Worm (Caenorhabditis elegans) whole organism, L4 larva: ENCODE measurements around the gene ins-13.
A peak's percentile ranks its signal among the peaks of the same experiment; 100 is the strongest.

ENCODE experiments used
- T20F7.1 ChIP-seq: fragments of 200-800 bp; sonication (Bioruptor generic); optimal IDR thresholded peaks from 2 replicates; lab custom pipeline; 2018; ENCODE audit warnings: mild to moderate bottlenecking, missing genetic modification characterization, missing compliant biosample characterization
- Y5F2A.4 ChIP-seq: fragments of 200-800 bp; sonication (Bioruptor generic); optimal IDR thresholded peaks from 2 replicates; lab custom pipeline; 2018; ENCODE audit warnings: mild to moderate bottlenecking, missing genetic modification characterization, missing compliant biosample characterization
- ZK337.2 ChIP-seq: fragments of 200-800 bp; sonication (Bioruptor generic); IDR thresholded peaks from 2 replicates; pipeline ENCODE4 v1.3.6; 2022; ENCODE audit warnings: missing genetic modification reagents, missing genetic modification characterization, missing compliant biosample characterization
- aha-1 ChIP-seq: fragments of 150-350 bp; peaks from one replicate; lab custom pipeline; 2014; ENCODE audit warnings: missing biosample characterization, missing genetic modification characterization
- aly-2 ChIP-seq: sonication (generic microtip); optimal IDR thresholded peaks from 2 replicates; lab custom pipeline; 2018; ENCODE audit warnings: missing biosample characterization, missing genetic modification characterization
- ceh-32 ChIP-seq: sonication (generic microtip); optimal IDR thresholded peaks from 2 replicates; lab custom pipeline; 2016; ENCODE audit warnings: mild to moderate bottlenecking, missing genetic modification characterization, missing compliant biosample characterization; ENCODE audit not compliant: poor library complexity
- ceh-62 ChIP-seq: sonication (generic microtip); optimal IDR thresholded peaks from 2 replicates; lab custom pipeline; 2017; ENCODE audit warnings: missing biosample characterization, missing genetic modification characterization
- cey-2 ChIP-seq: sonication (generic microtip); optimal IDR thresholded peaks from 3 replicates; lab custom pipeline; 2017; ENCODE audit warnings: missing genetic modification characterization, mild to moderate bottlenecking, missing compliant biosample characterization, antibody characterized with exemption, borderline replicate concordance; ENCODE audit not compliant: insufficient read depth
- daf-8 ChIP-seq: fragments of 200-800 bp; sonication (Bioruptor generic); IDR thresholded peaks from 2 replicates; pipeline ENCODE4 v1.3.6; 2022; ENCODE audit warnings: missing genetic modification characterization, missing compliant biosample characterization
- dmd-8 ChIP-seq: fragments of 200-800 bp; sonication (Bioruptor generic); IDR thresholded peaks from 2 replicates; pipeline ENCODE4 v1.3.6; 2022; ENCODE audit warnings: missing genetic modification characterization, missing compliant biosample characterization
- duxl-1 ChIP-seq: sonication (generic microtip); optimal IDR thresholded peaks from 2 replicates; lab custom pipeline; 2016; ENCODE audit warnings: mild to moderate bottlenecking, missing genetic modification characterization, moderate library complexity, missing compliant biosample characterization; ENCODE audit not compliant: poor library complexity
- dve-1 ChIP-seq: sonication (generic microtip); optimal IDR thresholded peaks from 2 replicates; lab custom pipeline; 2017; ENCODE audit warnings: antibody characterized with exemption, mild to moderate bottlenecking, missing genetic modification characterization, missing compliant biosample characterization; ENCODE audit not compliant: insufficient read depth
- hif-1 ChIP-seq, 2 experiments: sonication (generic microtip); optimal IDR thresholded peaks; 2 replicates each; lab custom pipeline; 2016 to 2017; ENCODE audit warnings: missing compliant biosample characterization in 2 of 2, missing genetic modification characterization in 2 of 2, missing genetic modification reagents in 2 of 2, missing genotype in 2 of 2, mild to moderate bottlenecking in 1 of 2
- hmg-1.1 ChIP-seq: fragments of 200-800 bp; sonication (Bioruptor generic); IDR thresholded peaks from 2 replicates; pipeline ENCODE4 v1.3.6; 2022; ENCODE audit warnings: missing genetic modification reagents, missing genetic modification characterization, missing compliant biosample characterization
- lin-1 ChIP-seq: fragments of 200-800 bp; sonication (Bioruptor generic); IDR thresholded peaks from 2 replicates; pipeline ENCODE4 v1.3.6; 2022; ENCODE audit warnings: missing genetic modification reagents, missing genetic modification characterization, missing compliant biosample characterization
- lin-15B ChIP-seq: fragments of 150-350 bp; sonication (generic microtip); optimal IDR thresholded peaks from 3 replicates; lab custom pipeline; 2014; ENCODE audit warnings: missing biosample characterization, missing genetic modification characterization
- lsy-2 ChIP-seq, 2 experiments: fragments of 150-350 bp in 1 of 2; sonication (generic microtip) in 1 of 2; optimal IDR thresholded peaks; 2 replicates each; lab custom pipeline; 2014 to 2017; ENCODE audit warnings: missing biosample characterization in 2 of 2, missing genetic modification characterization in 2 of 2
- mep-1 ChIP-seq: fragments of 150-350 bp; sonication (generic microtip); optimal IDR thresholded peaks from 3 replicates; lab custom pipeline; 2014; ENCODE audit warnings: missing biosample characterization, missing genetic modification characterization
- mxl-2 ChIP-seq: fragments of 200-800 bp; sonication (Bioruptor generic); conservative IDR thresholded peaks from 2 replicates; pipeline ENCODE4 v1.3.6; 2022; ENCODE audit warnings: missing genetic modification reagents, missing genetic modification characterization, missing compliant biosample characterization
- nhr-102 ChIP-seq: sonication (generic microtip); optimal IDR thresholded peaks from 2 replicates; lab custom pipeline; 2016; ENCODE audit warnings: mild to moderate bottlenecking, missing genetic modification characterization, moderate library complexity, missing compliant biosample characterization
- nhr-25 ChIP-seq: sonication (generic microtip); optimal IDR thresholded peaks from 2 replicates; lab custom pipeline; 2017; ENCODE audit warnings: missing genetic modification characterization, mild to moderate bottlenecking, missing compliant biosample characterization, antibody characterized with exemption, moderate library complexity, borderline replicate concordance; ENCODE audit not compliant: insufficient read depth
- nhr-42 ChIP-seq: fragments of 200-800 bp; sonication (Bioruptor generic); IDR thresholded peaks from 2 replicates; pipeline ENCODE4 v1.3.6; 2022; ENCODE audit warnings: missing genetic modification characterization, missing compliant biosample characterization
- nhr-6 ChIP-seq: fragments of 150-350 bp; optimal IDR thresholded peaks from 2 replicates; lab custom pipeline; 2014; ENCODE audit warnings: missing biosample characterization, missing genetic modification characterization
- snpc-1.2 ChIP-seq: fragments of 200-800 bp; sonication (Bioruptor generic); IDR thresholded peaks from 2 replicates; pipeline ENCODE4 v1.3.6; 2022; ENCODE audit warnings: missing genetic modification reagents, missing genetic modification characterization, missing compliant biosample characterization
- tag-97 ChIP-seq: fragments of 200-800 bp; sonication (Bioruptor generic); IDR thresholded peaks from 2 replicates; pipeline ENCODE4 v1.3.6; 2022; ENCODE audit warnings: missing genetic modification characterization, missing compliant biosample characterization
- unc-39 ChIP-seq: sonication (generic microtip); optimal IDR thresholded peaks from 2 replicates; lab custom pipeline; 2017; ENCODE audit warnings: missing biosample characterization, missing genetic modification characterization
- unc-62 ChIP-seq, 3 experiments: fragments of 150-350 bp in 1 of 3; sonication (generic microtip); optimal IDR thresholded peaks in 2 of 3; peaks in 1 of 3; 1 replicate in 1 of 3; 2 replicates in 2 of 3; lab custom pipeline; 2014 to 2017; ENCODE audit warnings: missing biosample characterization in 3 of 3, missing genetic modification characterization in 3 of 3, missing genetic modification reagents in 3 of 3, missing genotype in 1 of 3
- vab-7 ChIP-seq: fragments of 200-800 bp; sonication (Bioruptor generic); IDR thresholded peaks from 2 replicates; pipeline ENCODE4 v1.3.6; 2022; ENCODE audit warnings: missing genetic modification reagents, missing genetic modification characterization, missing compliant biosample characterization
- zip-11 ChIP-seq: fragments of 200-800 bp; sonication (Bioruptor generic); IDR thresholded peaks from 2 replicates; pipeline ENCODE4 v1.3.6; 2022; ENCODE audit warnings: missing genetic modification characterization, missing compliant biosample characterization
- ztf-11 ChIP-seq: fragments of 150-350 bp; optimal IDR thresholded peaks from 2 replicates; lab custom pipeline; 2014; ENCODE audit warnings: missing biosample characterization, missing genetic modification characterization

The ins-13 gene

ce11 chrII:5593377-5593932 is 48.8 kb upstream of the ins-13 start, which contains the start of gene cdc-14 (continued):
- peak; percentile 41 for TF ChIP-seq T20F7.1 (GFP tag; lab: Kevin White, UChicago)
- no peak for TF ChIP-seq zip-11 (GFP tag; lab: Robert Waterston, UW)
- TF ChIP-seq daf-8 (GFP tag; lab: Robert Waterston, UW) = no peak
- TF ChIP-seq dmd-8 (GFP tag; lab: Robert Waterston, UW) = no peak
- TF ChIP-seq lin-1 (GFP tag; lab: Robert Waterston, UW) = no peak
- no peak for TF ChIP-seq unc-39 (tag; lab: Kevin White, UChicago)
- no peak for TF ChIP-seq tag-97 (GFP tag; lab: Robert Waterston, UW)
- TF ChIP-seq hmg-1.1 (GFP tag; lab: Robert Waterston, UW) = 0 out of 2 replicates have a peak, but pooled peaks have one; percentile 36
- TF ChIP-seq nhr-42 = no peak
- TF ChIP-seq ZK337.2 (GFP tag; lab: Robert Waterston, UW) = no peak
- peak; percentile 9 to 80 for TF ChIP-seq lsy-2 (tag; optimal IDR thresholded peaks at IDR 0.05; lab: Kevin White, UChicago)

ce11 chrII:5592857-5593256 is 48.2 kb upstream of the ins-13 start:
- TF ChIP-seq hif-1 (tag; optimal IDR thresholded peaks at IDR 0.05; lab: Kevin White, UChicago) (no peak), unc-62 (GFP tag; optimal IDR thresholded peaks at IDR 0.05 in 1 of 2; lab: Kevin White, UChicago) (peak in 1 of 2 experiments; percentile 52), unc-62 (tag; optimal IDR thresholded peaks at IDR 0.05; lab: Kevin White, UChicago) (no peak)

- TF ChIP-seq unc-62 (GFP tag; optimal IDR thresholded peaks at IDR 0.05 in 1 of 2; lab: Kevin White, UChicago) (peak in 1 of 2 experiments; percentile 68), unc-62 (tag; optimal IDR thresholded peaks at IDR 0.05; lab: Kevin White, UChicago) (no peak), dve-1 (tag; lab: Kevin White, UChicago) (no peak)
Observed at ce11 chrII:5591558-5591957, 46.9 kb upstream of the ins-13 start.

- TF ChIP-seq mep-1 (tag; lab: Kevin White, UChicago) (no peak), ztf-11 (tag; lab: Kevin White, UChicago) (no peak), cey-2 (no peak), mxl-2 (GFP tag; lab: Robert Waterston, UW) (no peak), ceh-62 (tag; lab: Kevin White, UChicago) (no peak), aly-2 (no peak), Y5F2A.4 (GFP tag; lab: Kevin White, UChicago) (no peak), nhr-6 (tag; lab: Kevin White, UChicago) (no peak), lin-15B (tag; lab: Kevin White, UChicago) (no peak), nhr-25 (tag; lab: Kevin White, UChicago) (no peak), vab-7 (GFP tag; lab: Robert Waterston, UW) (no peak), nhr-102 (no peak), duxl-1 (no peak)
Observed at ce11 chrII:5589690-5590089, 45.0 kb upstream of the ins-13 start, which contains the start of gene C17G10.13. Gene C17G10.13, minus strand, starts transcription at chrII:5589790.

- peak; percentile 91 for TF ChIP-seq aha-1
- TF ChIP-seq unc-62 (GFP tag; optimal IDR thresholded peaks at IDR 0.05 in 1 of 2; lab: Kevin White, UChicago) = peak in 1 of 2 experiments; percentile 74
- TF ChIP-seq unc-62 (tag; optimal IDR thresholded peaks at IDR 0.05; lab: Kevin White, UChicago) = no peak
- no peak for TF ChIP-seq ceh-32 (tag; lab: Kevin White, UChicago)
- no peak for TF ChIP-seq snpc-1.2
Observed at ce11 chrII:5587794-5588193, 43.1 kb upstream of the ins-13 start.
